Fruit fly (Drosophila melanogaster): Measurements from ENCODE around the gene Clp.

Clp gene

dm6 chr2L:811405-811804 is 8.4 kb upstream of the Clp start, which contains the start of gene Dbp21E2 (continued):
- no peak for TF ChIP-seq Hand (GFP tag; optimal IDR thresholded peaks at IDR 0.05)

- peak; percentile 75 for TF ChIP-seq ato (GFP tag; IDR thresholded peaks at IDR 0.05; ENCODE audit: partially characterized antibody)
- no peak for TF ChIP-seq yki (optimal IDR thresholded peaks at IDR 0.05)
- TF ChIP-seq Dp (GFP tag; optimal IDR thresholded peaks at IDR 0.05) = peak; percentile 43
- TF ChIP-seq Doc3 (GFP tag; IDR thresholded peaks at IDR 0.05; ENCODE audit: partially characterized antibody) = peak; percentile 76
- peak; percentile 91 for TF ChIP-seq CG34224 (GFP tag; IDR thresholded peaks at IDR 0.05; ENCODE audit: partially characterized antibody)
- TF ChIP-seq MESR4 (GFP tag; optimal IDR thresholded peaks at IDR 0.05) = peak; percentile 41
- no peak for TF ChIP-seq nau (GFP tag; optimal IDR thresholded peaks at IDR 0.05)
- peak; percentile 79 for TF ChIP-seq hb (GFP tag; IDR thresholded peaks at IDR 0.05; ENCODE audit: partially characterized antibody)
- peak; percentile 68 for TF ChIP-seq Sry-δ (GFP tag; optimal IDR thresholded peaks at IDR 0.05)
- TF ChIP-seq caup (GFP tag; optimal IDR thresholded peaks at IDR 0.05; ENCODE audit: severe bottlenecking) = no peak
- TF ChIP-seq CG2129 (GFP tag; IDR thresholded peaks at IDR 0.05; ENCODE audit: partially characterized antibody) = peak; percentile 73
- TF ChIP-seq CG6175 (GFP tag; IDR thresholded peaks at IDR 0.05) = no peak
- peak; percentile 37 for TF ChIP-seq HmgZ (tag; optimal IDR thresholded peaks at IDR 0.05)
- peak; percentile 70 for TF ChIP-seq CG4617 (GFP tag; optimal IDR thresholded peaks at IDR 0.05; ENCODE audit: borderline replicate concordance)
- TF ChIP-seq CG12744 (GFP tag; optimal IDR thresholded peaks at IDR 0.05) = no peak
- TF ChIP-seq Sry-β (GFP tag; optimal IDR thresholded peaks at IDR 0.05) = peak; percentile 91
- no peak for TF ChIP-seq CG5245 (GFP tag; optimal IDR thresholded peaks at IDR 0.05)
- TF ChIP-seq Hr39 (optimal IDR thresholded peaks at IDR 0.05) = no peak
- no peak for TF ChIP-seq CG3407 (GFP tag; optimal IDR thresholded peaks at IDR 0.05)
- TF ChIP-seq CG9609 (GFP tag; optimal IDR thresholded peaks at IDR 0.05) = no peak
- TF ChIP-seq Gug (GFP tag; IDR thresholded peaks at IDR 0.05) = no peak
- no peak for TF ChIP-seq fru (optimal IDR thresholded peaks at IDR 0.05)
- 0 out of 3 replicates have a peak, but pooled peaks have one; percentile 51 for TF ChIP-seq mld (GFP tag; IDR thresholded peaks at IDR 0.05; ENCODE audit: partially characterized antibody)
- TF ChIP-seq tna (GFP tag; IDR thresholded peaks at IDR 0.05; ENCODE audit: partially characterized antibody) = peak; percentile 75
- peak; percentile 47 for TF ChIP-seq row (GFP tag; IDR thresholded peaks at IDR 0.05)
- TF ChIP-seq CG18476 (GFP tag; optimal IDR thresholded peaks at IDR 0.05) = no peak
- TF ChIP-seq nom (GFP tag; optimal IDR thresholded peaks at IDR 0.05) = peak; percentile 65
- no peak for TF ChIP-seq ab (GFP tag; optimal IDR thresholded peaks at IDR 0.05)
- TF ChIP-seq crc (GFP tag; optimal IDR thresholded peaks at IDR 0.05) = no peak
- peak; percentile 89 for TF ChIP-seq Dll (GFP tag; IDR thresholded peaks at IDR 0.05; ENCODE audit: partially characterized antibody)
- peak; percentile 79 for TF ChIP-seq nerfin-2 (GFP tag; IDR thresholded peaks at IDR 0.05; ENCODE audit: partially characterized antibody)
- TF ChIP-seq CG2116 (GFP tag; optimal IDR thresholded peaks at IDR 0.05) = peak; percentile 65
- peak; percentile 47 for TF ChIP-seq exex (tag; optimal IDR thresholded peaks at IDR 0.05)
- no peak for TF ChIP-seq CG14965 (GFP tag; optimal IDR thresholded peaks at IDR 0.05; ENCODE audit: borderline replicate concordance)
- TF ChIP-seq knrl (GFP tag; IDR thresholded peaks at IDR 0.05; ENCODE audit: partially characterized antibody) = peak; percentile 72; the same call in 2 of the 3 replicates
- TF ChIP-seq CG1603 (tag; optimal IDR thresholded peaks at IDR 0.05) = peak; percentile 43
- TF ChIP-seq CG13894 (tag; optimal IDR thresholded peaks at IDR 0.05) = no peak
- peak; percentile 83 for TF ChIP-seq Scr (GFP tag; IDR thresholded peaks at IDR 0.05; ENCODE audit: partially characterized antibody)
- peak; percentile 14; the same call in 1 of the 2 replicates for TF ChIP-seq CG42726 (GFP tag; IDR thresholded peaks at IDR 0.05; ENCODE audit: partially characterized antibody)
- TF ChIP-seq zfh2 (GFP tag; optimal IDR thresholded peaks at IDR 0.05) = no peak
- peak; percentile 81 for TF ChIP-seq CG6791 (GFP tag; IDR thresholded peaks at IDR 0.05; ENCODE audit: partially characterized antibody)
- TF ChIP-seq sd (tag; optimal IDR thresholded peaks at IDR 0.05) = no peak
- peak; percentile 48 for TF ChIP-seq D (optimal IDR thresholded peaks at IDR 0.05)
- no peak for TF ChIP-seq D (GFP tag; optimal IDR thresholded peaks at IDR 0.05)
- TF ChIP-seq Med (GFP tag) = peak; percentile 75
- TF ChIP-seq CG9817 (tag; optimal IDR thresholded peaks at IDR 0.05) = no peak
Observed at dm6 chr2L:815785-816389, 3.9 kb upstream of the Clp start, which contains the start of the genes Saf6 and Pex12. Gene Saf6, minus strand, starts transcription at chr2L:815950. Gene Pex12, plus strand, starts transcription at chr2L:815993.
